Fruit fly (Drosophila melanogaster) whole organism, embryonic: Measurements from ENCODE around the gene rogdi.
A peak's percentile ranks its signal among the peaks of the same experiment; 100 is the strongest.

ENCODE experiments used
- Bdp1 ChIP-seq: fragments of 200-800 bp; sonication (Bioruptor generic); optimal IDR thresholded peaks from 3 replicates; lab custom pipeline; 2016; ENCODE audit warnings: missing biosample characterization, missing genetic modification characterization
- CG14965 ChIP-seq: fragments of 200-800 bp; sonication (Bioruptor generic); optimal IDR thresholded peaks from 2 replicates; lab custom pipeline; 2016; ENCODE audit warnings: missing biosample characterization, missing genetic modification characterization, borderline replicate concordance
- CG15269 ChIP-seq: fragments of 200-800 bp; sonication (Bioruptor generic); optimal IDR thresholded peaks from 2 replicates; lab custom pipeline; 2018; ENCODE audit warnings: missing biosample characterization, mild to moderate bottlenecking, missing genetic modification characterization, moderate library complexity
- CG16779 ChIP-seq: fragments of 200-800 bp; sonication (Bioruptor generic); IDR thresholded peaks from 2 replicates; pipeline ENCODE4 v1.3.6; 2022; ENCODE audit warnings: missing biosample characterization, missing genetic modification characterization
- CG16813 ChIP-seq: fragments of 200-800 bp; sonication (Bioruptor generic); IDR thresholded peaks from 3 replicates; pipeline ENCODE4 v1.3.6; 2022; ENCODE audit warnings: missing biosample characterization, missing genetic modification characterization; ENCODE audit not compliant: partially characterized antibody
- CG16863 ChIP-seq: fragments of 200-800 bp; sonication (Bioruptor generic); optimal IDR thresholded peaks from 3 replicates; lab custom pipeline; 2016; ENCODE audit warnings: missing biosample characterization, missing genetic modification characterization
- CG17802 ChIP-seq: fragments of 200-800 bp; sonication (Bioruptor generic); optimal IDR thresholded peaks from 2 replicates; lab custom pipeline; 2018; ENCODE audit warnings: missing biosample characterization, mild to moderate bottlenecking, missing genetic modification characterization, moderate library complexity
- CG18262 ChIP-seq: fragments of 200-800 bp; optimal IDR thresholded peaks from 3 replicates; lab custom pipeline; 2019; ENCODE audit warnings: missing biosample characterization, mild to moderate bottlenecking, missing genetic modification characterization, moderate library complexity
- CG18476 ChIP-seq: fragments of 200-800 bp; sonication (Bioruptor generic); optimal IDR thresholded peaks from 2 replicates; lab custom pipeline; 2016; ENCODE audit warnings: missing biosample characterization, mild to moderate bottlenecking, missing genetic modification characterization
- CG18764 ChIP-seq: fragments of 200-800 bp; sonication (Bioruptor generic); optimal IDR thresholded peaks from 3 replicates; lab custom pipeline; 2016; ENCODE audit warnings: missing biosample characterization, missing genetic modification characterization
- CG2116 ChIP-seq: fragments of 200-800 bp; sonication (Bioruptor generic); optimal IDR thresholded peaks from 3 replicates; lab custom pipeline; 2018; ENCODE audit warnings: missing biosample characterization, mild to moderate bottlenecking, missing genetic modification characterization
- CG30431 ChIP-seq: fragments of 200-800 bp; sonication (Bioruptor generic); optimal IDR thresholded peaks from 2 replicates; lab custom pipeline; 2017; ENCODE audit warnings: missing biosample characterization, missing genetic modification characterization
- CG3065 ChIP-seq: fragments of 200-800 bp; sonication (Bioruptor generic); optimal IDR thresholded peaks from 2 replicates; lab custom pipeline; 2016; ENCODE audit warnings: missing biosample characterization, missing genetic modification characterization
- CG3281 ChIP-seq: fragments of 200-800 bp; sonication (Bioruptor generic); optimal IDR thresholded peaks from 3 replicates; lab custom pipeline; 2017; ENCODE audit warnings: missing biosample characterization, mild to moderate bottlenecking, missing genetic modification characterization
- CG7372 ChIP-seq: fragments of 200-800 bp; sonication (Bioruptor generic); IDR thresholded peaks from 2 replicates; pipeline ENCODE4 v1.3.6; 2022; ENCODE audit warnings: missing biosample characterization, missing genetic modification characterization
- CG7786 ChIP-seq: fragments of 200-800 bp; sonication (Bioruptor generic); optimal IDR thresholded peaks from 2 replicates; lab custom pipeline; 2016; ENCODE audit warnings: missing biosample characterization, missing genetic modification characterization
- CG9797 ChIP-seq: fragments of 200-800 bp; sonication (Bioruptor generic); optimal IDR thresholded peaks from 3 replicates; lab custom pipeline; 2018; ENCODE audit warnings: missing biosample characterization, mild to moderate bottlenecking, missing genetic modification characterization
- CG9932 ChIP-seq: fragments of 200-800 bp; sonication (Bioruptor generic); IDR thresholded peaks from 2 replicates; pipeline ENCODE4 v1.3.6; 2022; ENCODE audit warnings: missing biosample characterization, missing genetic modification characterization
- Dp ChIP-seq: fragments of 200-800 bp; sonication (Bioruptor generic); optimal IDR thresholded peaks from 2 replicates; lab custom pipeline; 2018; ENCODE audit warnings: missing biosample characterization, mild to moderate bottlenecking, missing genetic modification characterization, moderate library complexity
- Gug ChIP-seq: fragments of 200-800 bp; sonication (Bioruptor generic); IDR thresholded peaks from 4 replicates; pipeline ENCODE4 v1.3.6; 2022; ENCODE audit warnings: missing biosample characterization, missing genetic modification characterization
- HLH3B ChIP-seq: fragments of 200-800 bp; sonication (Bioruptor generic); IDR thresholded peaks from 2 replicates; pipeline ENCODE4 v1.3.6; 2022; ENCODE audit warnings: missing biosample characterization, missing genetic modification characterization
- Hmr ChIP-seq: fragments of 200-800 bp; sonication (Bioruptor generic); optimal IDR thresholded peaks from 3 replicates; lab custom pipeline; 2017; ENCODE audit warnings: mild to moderate bottlenecking, missing biosample characterization, missing genetic modification reagents, missing genetic modification characterization
- Lhr ChIP-seq: fragments of 200-800 bp; sonication (Bioruptor generic); optimal IDR thresholded peaks from 3 replicates; lab custom pipeline; 2017; ENCODE audit warnings: mild to moderate bottlenecking, missing biosample characterization, missing genetic modification reagents, missing genetic modification characterization
- Lpt ChIP-seq: fragments of >200 bp; optimal IDR thresholded peaks from 2 replicates; lab custom pipeline; 2018; ENCODE audit warnings: missing biosample characterization, missing genetic modification characterization
- MBD-R2 ChIP-seq: fragments of 200-800 bp; sonication (Bioruptor generic); IDR thresholded peaks from 2 replicates; pipeline ENCODE4 v1.3.6; 2022; ENCODE audit warnings: missing biosample characterization, missing genetic modification characterization
- Max ChIP-seq: fragments of 200-800 bp; sonication (Bioruptor generic); optimal IDR thresholded peaks from 2 replicates; lab custom pipeline; 2016; ENCODE audit warnings: missing biosample characterization, mild to moderate bottlenecking, missing genetic modification characterization
- NK7.1 ChIP-seq: fragments of 200-800 bp; sonication (Bioruptor generic); optimal IDR thresholded peaks from 3 replicates; lab custom pipeline; 2016; ENCODE audit warnings: missing biosample characterization, missing genetic modification characterization
- Nf-YA ChIP-seq: fragments of 200-800 bp; sonication (Bioruptor generic); IDR thresholded peaks from 2 replicates; pipeline ENCODE4 v1.3.6; 2022; ENCODE audit warnings: missing biosample characterization, missing genetic modification characterization
- Nf-YB ChIP-seq: fragments of 200-800 bp; sonication (Bioruptor generic); optimal IDR thresholded peaks from 3 replicates; lab custom pipeline; 2019; ENCODE audit warnings: missing biosample characterization, mild to moderate bottlenecking, missing genetic modification characterization, moderate library complexity
- Oli ChIP-seq: fragments of 200-800 bp; sonication (Bioruptor generic); optimal IDR thresholded peaks from 2 replicates; lab custom pipeline; 2018; ENCODE audit warnings: missing biosample characterization, mild to moderate bottlenecking, missing genetic modification characterization, moderate library complexity
- Ravus ChIP-seq: fragments of 200-800 bp; sonication (Bioruptor generic); IDR thresholded peaks from 2 replicates; pipeline ENCODE4 v1.3.6; 2022; ENCODE audit warnings: missing biosample characterization, missing genetic modification characterization
- Trl ChIP-seq, 3 experiments: fragments of >200 bp in 2 of 3; fragments of 200-800 bp in 1 of 3; sonication (Bioruptor generic) in 1 of 3; optimal IDR thresholded peaks; 2 replicates in 1 of 3; 3 replicates in 2 of 3; lab custom pipeline; 2016 to 2017; ENCODE audit warnings: missing biosample characterization in 1 of 3, missing genetic modification characterization in 1 of 3
- bab2 ChIP-seq: fragments of 200-800 bp; sonication (Bioruptor generic); optimal IDR thresholded peaks from 2 replicates; lab custom pipeline; 2016; ENCODE audit warnings: missing biosample characterization, missing genetic modification characterization
- da ChIP-seq: fragments of 200-800 bp; sonication (Bioruptor generic); optimal IDR thresholded peaks from 2 replicates; lab custom pipeline; 2016; ENCODE audit warnings: missing biosample characterization, missing genetic modification characterization
- dmrt11E ChIP-seq: fragments of 200-800 bp; sonication (Bioruptor generic); optimal IDR thresholded peaks from 3 replicates; lab custom pipeline; 2018; ENCODE audit warnings: missing biosample characterization, mild to moderate bottlenecking, missing genetic modification characterization, moderate library complexity
- fu2 ChIP-seq: fragments of 200-800 bp; sonication (Bioruptor generic); optimal IDR thresholded peaks from 2 replicates; lab custom pipeline; 2016; ENCODE audit warnings: missing biosample characterization, missing genetic modification characterization
- gcm ChIP-seq: fragments of 200-800 bp; sonication (Bioruptor generic); optimal IDR thresholded peaks from 2 replicates; lab custom pipeline; 2019; ENCODE audit warnings: missing biosample characterization, mild to moderate bottlenecking, missing genetic modification characterization, moderate library complexity
- grau ChIP-seq: fragments of 200-800 bp; optimal IDR thresholded peaks from 3 replicates; lab custom pipeline; 2019; ENCODE audit warnings: missing biosample characterization, mild to moderate bottlenecking, missing genetic modification characterization, moderate library complexity
- h ChIP-seq: fragments of >200 bp; optimal IDR thresholded peaks from 2 replicates; lab custom pipeline; 2017
- ham ChIP-seq: fragments of 200-800 bp; sonication (Bioruptor generic); IDR thresholded peaks from 2 replicates; pipeline ENCODE4 v1.3.6; 2022; ENCODE audit warnings: missing biosample characterization, missing genetic modification characterization
- hb ChIP-seq: fragments of 200-800 bp; sonication (Bioruptor generic); IDR thresholded peaks from 3 replicates; pipeline ENCODE4 v1.3.6; 2022; ENCODE audit warnings: missing biosample characterization, missing genetic modification characterization; ENCODE audit not compliant: partially characterized antibody
- hkb ChIP-seq, 2 experiments: fragments of 200-800 bp in 1 of 2; fragments of >200 bp in 1 of 2; sonication (Bioruptor generic) in 1 of 2; IDR thresholded peaks in 1 of 2; optimal IDR thresholded peaks in 1 of 2; 2 replicates each; pipeline versions ENCODE4 v1.3.6 to Lab custom; 2017 to 2022; ENCODE audit warnings: missing biosample characterization in 1 of 2, missing genetic modification characterization in 1 of 2
- jumu ChIP-seq: fragments of 200-800 bp; sonication (Bioruptor generic); optimal IDR thresholded peaks from 3 replicates; lab custom pipeline; 2016; ENCODE audit warnings: missing biosample characterization, missing genetic modification characterization
- ken ChIP-seq: fragments of 200-800 bp; sonication (Bioruptor generic); IDR thresholded peaks from 3 replicates; pipeline ENCODE4 v1.3.6; 2022; ENCODE audit warnings: missing biosample characterization, missing genetic modification characterization
- kni ChIP-seq: fragments of 200-800 bp; sonication (Bioruptor generic); optimal IDR thresholded peaks from 3 replicates; lab custom pipeline; 2017; ENCODE audit warnings: mild to moderate bottlenecking, missing biosample characterization, missing genetic modification reagents, missing genetic modification characterization
- lilli ChIP-seq: fragments of 200-800 bp; sonication (Bioruptor generic); optimal IDR thresholded peaks from 3 replicates; lab custom pipeline; 2016; ENCODE audit warnings: missing biosample characterization, missing genetic modification characterization
- scrt ChIP-seq: fragments of 200-800 bp; sonication (Bioruptor generic); optimal IDR thresholded peaks from 2 replicates; lab custom pipeline; 2018; ENCODE audit warnings: missing biosample characterization, mild to moderate bottlenecking, missing genetic modification characterization, moderate library complexity
- tin ChIP-seq: fragments of 200-800 bp; sonication (Bioruptor generic); optimal IDR thresholded peaks from 3 replicates; lab custom pipeline; 2016; ENCODE audit warnings: missing biosample characterization, missing genetic modification characterization
- ttk ChIP-seq: fragments of 200-800 bp; sonication (Bioruptor generic); IDR thresholded peaks from 2 replicates; pipeline ENCODE4 v2.1.2; 2022; ENCODE audit warnings: missing biosample characterization, missing genetic modification characterization
- unpg ChIP-seq: fragments of 200-800 bp; sonication (Bioruptor generic); optimal IDR thresholded peaks from 3 replicates; lab custom pipeline; 2018; ENCODE audit warnings: missing biosample characterization, mild to moderate bottlenecking, missing genetic modification characterization, moderate library complexity

The rogdi gene

DNA sequence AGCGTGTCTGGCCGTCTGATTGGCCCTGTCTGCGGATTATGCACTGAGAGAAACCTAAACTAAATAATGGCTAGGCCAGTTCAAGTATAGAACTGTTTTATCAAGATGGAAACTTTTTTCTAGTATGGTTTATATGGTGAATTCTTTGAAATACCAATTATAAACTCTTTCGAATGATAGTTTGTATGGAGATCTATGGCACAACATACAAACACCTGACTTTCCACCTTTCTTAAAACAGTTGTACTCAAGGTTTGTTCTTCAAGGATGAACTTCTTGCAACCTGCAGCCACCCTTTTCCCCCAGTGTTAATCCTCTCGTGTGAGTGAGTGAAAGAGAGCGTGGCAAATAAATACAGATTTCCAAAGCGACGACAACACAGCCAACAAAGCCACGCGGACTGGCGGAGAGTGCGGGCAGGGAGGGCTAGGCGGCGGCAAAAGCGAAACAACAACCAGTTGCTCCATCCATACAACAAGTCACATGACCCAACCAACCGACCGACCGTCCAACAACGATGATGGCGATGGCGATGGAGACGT is 45.0 kb upstream of the rogdi start (continued):
- peak; percentile 90 for TF ChIP-seq jumu (GFP tag; lab: Kevin White, UChicago)
- TF ChIP-seq Trl (optimal IDR thresholded peaks at IDR 0.05; lab: Kevin White, UChicago) = peak in 1 of 2 experiments; percentile 13
- TF ChIP-seq Trl (GFP tag; optimal IDR thresholded peaks at IDR 0.05; lab: Kevin White, UChicago) = peak; percentile 88
- TF ChIP-seq ttk (GFP tag; lab: Robert Waterston, UW) = peak; percentile 80
- TF ChIP-seq Bdp1 = peak; percentile 61
- peak; percentile 88 for TF ChIP-seq lilli (GFP tag; lab: Kevin White, UChicago)
- TF ChIP-seq da = peak; percentile 78
- TF ChIP-seq CG9932 (GFP tag; lab: Robert Waterston, UW) = peak; percentile 79
- TF ChIP-seq CG15269 (tag; lab: Kevin White, UChicago) = peak; percentile 92
- peak; percentile 89 for TF ChIP-seq bab2 (GFP tag; lab: Kevin White, UChicago)
- TF ChIP-seq Max (GFP tag; lab: Kevin White, UChicago) = peak; percentile 78
- no peak for TF ChIP-seq kni (GFP tag; lab: Kevin White, UChicago)
- TF ChIP-seq hb (GFP tag; lab: Robert Waterston, UW) = no peak
- TF ChIP-seq CG18476 (GFP tag; lab: Kevin White, UChicago) = peak; percentile 68
- TF ChIP-seq CG18764 (GFP tag; lab: Kevin White, UChicago) = peak; percentile 75
- peak; percentile 70; the same call in 2 of the 3 replicates for TF ChIP-seq ken (GFP tag; lab: Robert Waterston, UW)
- TF ChIP-seq Oli (tag; lab: Kevin White, UChicago) = peak; percentile 93
- no peak for TF ChIP-seq CG16813 (GFP tag; lab: Robert Waterston, UW)
- TF ChIP-seq grau = peak; percentile 91
- peak; percentile 83 for TF ChIP-seq tin (GFP tag; lab: Kevin White, UChicago)
- peak; percentile 87 for TF ChIP-seq Hmr
- TF ChIP-seq gcm (GFP tag; lab: Kevin White, UChicago) = peak; percentile 81
- peak; percentile 60 for TF ChIP-seq Lhr (GFP tag; lab: Kevin White, UChicago)
- peak; percentile 46; the same call in 1 of the 2 replicates for TF ChIP-seq Nf-YA (GFP tag; lab: Robert Waterston, UW)
- peak; percentile 82 for TF ChIP-seq NK7.1 (GFP tag; lab: Kevin White, UChicago)
- TF ChIP-seq CG14965 (GFP tag; lab: Kevin White, UChicago) = peak; percentile 56
- peak; percentile 55 for TF ChIP-seq MBD-R2 (GFP tag; lab: Robert Waterston, UW)
- TF ChIP-seq ham (GFP tag; lab: Robert Waterston, UW) = peak; percentile 76
- peak; percentile 59 for TF ChIP-seq CG30431 (GFP tag; lab: Kevin White, UChicago)
- TF ChIP-seq CG17802 (tag; lab: Kevin White, UChicago) = peak; percentile 31
- TF ChIP-seq fu2 = peak; percentile 90
- TF ChIP-seq CG7372 (GFP tag; lab: Robert Waterston, UW) = peak; percentile 82
- peak; percentile 88 for TF ChIP-seq HLH3B (GFP tag; lab: Robert Waterston, UW)
- TF ChIP-seq Lpt (GFP tag; lab: Kevin White, UChicago) = no peak
- TF ChIP-seq CG3281 (GFP tag; lab: Kevin White, UChicago) = peak; percentile 90
- TF ChIP-seq CG16779 (GFP tag; lab: Robert Waterston, UW) = no peak; the same call in 1 of the 2 replicates
- no peak for TF ChIP-seq Dp (GFP tag; lab: Kevin White, UChicago)
- TF ChIP-seq Nf-YB (GFP tag; lab: Kevin White, UChicago) = peak; percentile 76
- peak; percentile 90 for TF ChIP-seq CG7786 (GFP tag; lab: Kevin White, UChicago)
- peak; percentile 63 for TF ChIP-seq dmrt11E (tag; lab: Kevin White, UChicago)
- TF ChIP-seq CG16863 (GFP tag; lab: Kevin White, UChicago) = peak; percentile 79
- peak; percentile 60 for TF ChIP-seq CG3065 (GFP tag; lab: Kevin White, UChicago)
- TF ChIP-seq CG9797 (GFP tag; lab: Kevin White, UChicago) = peak; percentile 18
- TF ChIP-seq Ravus (GFP tag; lab: Robert Waterston, UW) = peak; percentile 61
- TF ChIP-seq scrt (GFP tag; lab: Kevin White, UChicago) = peak; percentile 47
- TF ChIP-seq hkb (optimal IDR thresholded peaks at IDR 0.05; lab: Kevin White, UChicago) = no peak
- peak; percentile 89 for TF ChIP-seq hkb (GFP tag; IDR thresholded peaks at IDR 0.05; lab: Robert Waterston, UW)
- peak; percentile 48 for TF ChIP-seq CG2116
- TF ChIP-seq h (lab: Kevin White, UChicago) = no peak
- peak; percentile 88 for TF ChIP-seq unpg (GFP tag; lab: Kevin White, UChicago)
- peak; percentile 87 for TF ChIP-seq CG18262 (tag; lab: Kevin White, UChicago)
- TF ChIP-seq Gug = peak; percentile 79
